Fruit fly (Drosophila melanogaster): ENCODE measurements around the gene CG42366.

CG42366 gene

dm6 chr2L:9915011-9915850 lies 9.7 kb upstream of the CG42366 start, which contains the start of gene yip2:
Gene yip2 (plus strand): TSS chr2L:9915253.
- peak; percentile 92 for TF ChIP-seq dsx (GFP tag; optimal IDR thresholded peaks at IDR 0.05; ENCODE audit: poor library complexity, severe bottlenecking)
- peak; percentile 93 for TF ChIP-seq Sox14 (GFP tag; optimal IDR thresholded peaks at IDR 0.05)
- peak; percentile 95 for TF ChIP-seq Lpt (GFP tag; optimal IDR thresholded peaks at IDR 0.05)
- peak; percentile 99 for TF ChIP-seq CG16779 (tag; optimal IDR thresholded peaks at IDR 0.05)
- TF ChIP-seq fkh (GFP tag; optimal IDR thresholded peaks at IDR 0.05), result peak; percentile 61
- TF ChIP-seq acj6 (GFP tag; optimal IDR thresholded peaks at IDR 0.05), result peak; percentile 54
- peak; percentile 92 for TF ChIP-seq CG3919 (GFP tag; optimal IDR thresholded peaks at IDR 0.05)
- TF ChIP-seq OdsH (GFP tag; optimal IDR thresholded peaks at IDR 0.05), result peak; percentile 65
- peak; percentile 84 for TF ChIP-seq esn (GFP tag; optimal IDR thresholded peaks at IDR 0.05)
- no peak for TF ChIP-seq CG11902 (GFP tag; optimal IDR thresholded peaks at IDR 0.05)
- TF ChIP-seq vri (GFP tag; optimal IDR thresholded peaks at IDR 0.05), result peak; percentile 82
- TF ChIP-seq CG6854 (GFP tag; optimal IDR thresholded peaks at IDR 0.05), result peak; percentile 100
- TF ChIP-seq CG1621 (tag; optimal IDR thresholded peaks at IDR 0.05), result peak; percentile 96
- peak; percentile 73 for TF ChIP-seq Gug (GFP tag; IDR thresholded peaks at IDR 0.05)
- peak; percentile 58 for TF ChIP-seq CG10631 (GFP tag; optimal IDR thresholded peaks at IDR 0.05)
- peak; percentile 91 for TF ChIP-seq eg (GFP tag; IDR thresholded peaks at IDR 0.05)
- TF ChIP-seq CG10669 (GFP tag; optimal IDR thresholded peaks at IDR 0.05), result peak; percentile 98
- peak; percentile 98 for TF ChIP-seq net (GFP tag; optimal IDR thresholded peaks at IDR 0.05)
- no peak for TF ChIP-seq CG4318 (GFP tag; optimal IDR thresholded peaks at IDR 0.05)
- TF ChIP-seq CG11762 (GFP tag; optimal IDR thresholded peaks at IDR 0.05; ENCODE audit: insufficient read depth), result peak; percentile 93
- TF ChIP-seq topi (GFP tag; optimal IDR thresholded peaks at IDR 0.05), result peak; percentile 82
- peak; percentile 99 for TF ChIP-seq spab (GFP tag; optimal IDR thresholded peaks at IDR 0.05)
- TF ChIP-seq achi (GFP tag; optimal IDR thresholded peaks at IDR 0.05), result peak; percentile 77
- TF ChIP-seq dac (GFP tag; optimal IDR thresholded peaks at IDR 0.05), result peak; percentile 75
- TF ChIP-seq CG3032 (tag; optimal IDR thresholded peaks at IDR 0.05), result peak; percentile 85
- peak; percentile 10; the same call in 1 of the 2 replicates for TF ChIP-seq CG11294 (GFP tag; IDR thresholded peaks at IDR 0.05)
- TF ChIP-seq ss (GFP tag; optimal IDR thresholded peaks at IDR 0.05), result peak; percentile 100
- TF ChIP-seq svp (GFP tag), result peak; percentile 99
- TF ChIP-seq Ets21C (GFP tag; optimal IDR thresholded peaks at IDR 0.05), result peak; percentile 18
- peak; percentile 91 for TF ChIP-seq Eip93F (GFP tag; optimal IDR thresholded peaks at IDR 0.05)
- peak; percentile 100 for TF ChIP-seq CG6276 (GFP tag; optimal IDR thresholded peaks at IDR 0.05)
- peak; percentile 54 for TF ChIP-seq CG31627 (GFP tag; optimal IDR thresholded peaks at IDR 0.05)
- peak; percentile 99 for TF ChIP-seq CG6808 (GFP tag; optimal IDR thresholded peaks at IDR 0.05)
- TF ChIP-seq Hr4 (GFP tag; optimal IDR thresholded peaks at IDR 0.05), result peak; percentile 84
- TF ChIP-seq CG6163 (GFP tag; IDR thresholded peaks at IDR 0.05), result peak; percentile 76
- peak; percentile 57 for TF ChIP-seq cyc (GFP tag; optimal IDR thresholded peaks at IDR 0.05)
- peak; percentile 87 for TF ChIP-seq Ets96B (tag; optimal IDR thresholded peaks at IDR 0.05)
- peak; percentile 87 for TF ChIP-seq Met (GFP tag; optimal IDR thresholded peaks at IDR 0.05)
- peak; percentile 96 for TF ChIP-seq CG7368 (GFP tag; optimal IDR thresholded peaks at IDR 0.05)
- TF ChIP-seq Eip75B (GFP tag; optimal IDR thresholded peaks at IDR 0.05), result peak; percentile 82
- TF ChIP-seq CG34406 (GFP tag; optimal IDR thresholded peaks at IDR 0.05), result peak; percentile 59
- TF ChIP-seq Blimp-1 (GFP tag; optimal IDR thresholded peaks at IDR 0.05), result peak; percentile 96
- TF ChIP-seq Eip78C (GFP tag), result peak; percentile 86
- peak; percentile 96 for TF ChIP-seq fd85E (GFP tag; optimal IDR thresholded peaks at IDR 0.05)
- peak; percentile 67 for TF ChIP-seq Hr38 (GFP tag; optimal IDR thresholded peaks at IDR 0.05)
- peak; percentile 94 for TF ChIP-seq CG15336 (GFP tag; IDR thresholded peaks at IDR 0.05)
- peak; percentile 97 for TF ChIP-seq CG8119 (GFP tag; IDR thresholded peaks at IDR 0.05)
- TF ChIP-seq Sox102F (GFP tag; optimal IDR thresholded peaks at IDR 0.05), result peak; percentile 88
- peak; percentile 92 for TF ChIP-seq CG8319 (GFP tag; optimal IDR thresholded peaks at IDR 0.05)
- peak; percentile 57 for TF ChIP-seq Smox (GFP tag; optimal IDR thresholded peaks at IDR 0.05)

Data from whole organism, prepupa.